Worm (Caenorhabditis elegans) whole organism, L4 larva: Measurements from ENCODE around the gene ckr-2.

Source experiments
- D1046.2 ChIP-seq: fragments of 200-800 bp; sonication (Bioruptor generic); IDR thresholded peaks from 2 replicates; pipeline ENCODE4 v1.3.6; 2022; ENCODE audit warnings: missing genetic modification characterization, missing compliant biosample characterization
- F10B5.3 ChIP-seq: sonication (generic microtip); optimal IDR thresholded peaks from 2 replicates; lab custom pipeline; 2016; ENCODE audit warnings: mild to moderate bottlenecking, missing genetic modification characterization, missing compliant biosample characterization
- Y5F2A.4 ChIP-seq: fragments of 200-800 bp; sonication (Bioruptor generic); optimal IDR thresholded peaks from 2 replicates; lab custom pipeline; 2018; ENCODE audit warnings: mild to moderate bottlenecking, missing genetic modification characterization, missing compliant biosample characterization
- ZK337.2 ChIP-seq: fragments of 200-800 bp; sonication (Bioruptor generic); IDR thresholded peaks from 2 replicates; pipeline ENCODE4 v1.3.6; 2022; ENCODE audit warnings: missing genetic modification reagents, missing genetic modification characterization, missing compliant biosample characterization
- aha-1 ChIP-seq: fragments of 150-350 bp; peaks from one replicate; lab custom pipeline; 2014; ENCODE audit warnings: missing biosample characterization, missing genetic modification characterization
- ceh-20 ChIP-seq: fragments of 200-800 bp; sonication (Bioruptor generic); IDR thresholded peaks from 2 replicates; pipeline ENCODE4 v1.3.6; 2022; ENCODE audit warnings: missing genetic modification reagents, missing genetic modification characterization, missing compliant biosample characterization
- ceh-28 ChIP-seq: fragments of 150-350 bp; optimal IDR thresholded peaks from 2 replicates; lab custom pipeline; 2014; ENCODE audit warnings: missing biosample characterization, missing genetic modification reagents, missing genetic modification characterization
- ceh-44 ChIP-seq: fragments of 200-800 bp; sonication (Bioruptor generic); IDR thresholded peaks from 2 replicates; pipeline ENCODE4 v1.3.6; 2022; ENCODE audit warnings: missing genetic modification reagents, missing genetic modification characterization, missing compliant biosample characterization
- daf-19 ChIP-seq: fragments of 200-800 bp; sonication (Bioruptor generic); conservative IDR thresholded peaks from 2 replicates; pipeline ENCODE4 v1.3.6; 2022; ENCODE audit warnings: missing genetic modification characterization, missing compliant biosample characterization
- dmd-9 ChIP-seq: fragments of 200-800 bp; sonication (Bioruptor generic); IDR thresholded peaks from 2 replicates; pipeline ENCODE4 v1.3.6; 2022; ENCODE audit warnings: missing genetic modification reagents, missing genetic modification characterization, missing compliant biosample characterization
- hif-1 ChIP-seq, 2 experiments: sonication (generic microtip); optimal IDR thresholded peaks; 2 replicates each; lab custom pipeline; 2016 to 2017; ENCODE audit warnings: missing compliant biosample characterization in 2 of 2, missing genetic modification characterization in 2 of 2, missing genetic modification reagents in 2 of 2, missing genotype in 2 of 2, mild to moderate bottlenecking in 1 of 2
- hlh-30 ChIP-seq: sonication (generic microtip); optimal IDR thresholded peaks from 2 replicates; lab custom pipeline; 2017; ENCODE audit warnings: antibody characterized with exemption, mild to moderate bottlenecking, missing genetic modification characterization, missing compliant biosample characterization; ENCODE audit not compliant: insufficient read depth
- jun-1 ChIP-seq: fragments of 150-350 bp; optimal IDR thresholded peaks from 2 replicates; lab custom pipeline; 2014; ENCODE audit warnings: missing biosample characterization, missing genetic modification reagents, missing genetic modification characterization
- lin-38 ChIP-seq: fragments of 200-800 bp; sonication (Bioruptor generic); IDR thresholded peaks from 2 replicates; pipeline ENCODE4 v1.3.6; 2022; ENCODE audit warnings: missing genetic modification reagents, missing genetic modification characterization, missing compliant biosample characterization
- lin-39 ChIP-seq: fragments of 150-350 bp; optimal IDR thresholded peaks from 2 replicates; lab custom pipeline; 2014; ENCODE audit warnings: missing biosample characterization, missing genetic modification reagents, missing genetic modification characterization
- lir-3 ChIP-seq: sonication (generic microtip); optimal IDR thresholded peaks from 2 replicates; lab custom pipeline; 2016; ENCODE audit warnings: mild to moderate bottlenecking, missing genetic modification characterization, missing compliant biosample characterization
- mep-1 ChIP-seq: fragments of 150-350 bp; sonication (generic microtip); optimal IDR thresholded peaks from 3 replicates; lab custom pipeline; 2014; ENCODE audit warnings: missing biosample characterization, missing genetic modification characterization
- mxl-2 ChIP-seq: fragments of 200-800 bp; sonication (Bioruptor generic); conservative IDR thresholded peaks from 2 replicates; pipeline ENCODE4 v1.3.6; 2022; ENCODE audit warnings: missing genetic modification reagents, missing genetic modification characterization, missing compliant biosample characterization
- mxl-3 ChIP-seq: fragments of 200-800 bp; sonication (Bioruptor generic); optimal IDR thresholded peaks from 2 replicates; lab custom pipeline; 2018; ENCODE audit warnings: mild to moderate bottlenecking, missing genetic modification characterization, missing compliant biosample characterization
- nhr-102 ChIP-seq: sonication (generic microtip); optimal IDR thresholded peaks from 2 replicates; lab custom pipeline; 2016; ENCODE audit warnings: mild to moderate bottlenecking, missing genetic modification characterization, moderate library complexity, missing compliant biosample characterization
- nhr-111 ChIP-seq: fragments of 200-800 bp; sonication (Bioruptor generic); optimal IDR thresholded peaks from 2 replicates; lab custom pipeline; 2018; ENCODE audit warnings: mild to moderate bottlenecking, missing genetic modification characterization, missing compliant biosample characterization
- nhr-237 ChIP-seq: sonication (generic microtip); optimal IDR thresholded peaks from 2 replicates; lab custom pipeline; 2017; ENCODE audit warnings: missing biosample characterization, missing genetic modification characterization
- nhr-25 ChIP-seq: sonication (generic microtip); optimal IDR thresholded peaks from 2 replicates; lab custom pipeline; 2017; ENCODE audit warnings: missing genetic modification characterization, mild to moderate bottlenecking, missing compliant biosample characterization, antibody characterized with exemption, moderate library complexity, borderline replicate concordance; ENCODE audit not compliant: insufficient read depth
- nhr-41 ChIP-seq: fragments of 200-800 bp; sonication (Bioruptor generic); IDR thresholded peaks from 2 replicates; pipeline ENCODE4 v1.3.6; 2022; ENCODE audit warnings: missing genetic modification reagents, missing genetic modification characterization, missing compliant biosample characterization
- nhr-77 ChIP-seq: fragments of 150-350 bp; optimal IDR thresholded peaks from 2 replicates; lab custom pipeline; 2014; ENCODE audit warnings: missing biosample characterization, missing genetic modification characterization
- sdz-12 ChIP-seq: fragments of 200-800 bp; sonication (Bioruptor generic); optimal IDR thresholded peaks from 2 replicates; lab custom pipeline; 2018; ENCODE audit warnings: mild to moderate bottlenecking, missing genetic modification characterization, missing compliant biosample characterization
- set-16 ChIP-seq: fragments of 200-800 bp; sonication (Bioruptor generic); IDR thresholded peaks from 2 replicates; pipeline ENCODE4 v1.3.6; 2022; ENCODE audit warnings: missing genetic modification reagents, missing genetic modification characterization, missing compliant biosample characterization
- skn-1 ChIP-seq: fragments of 150-350 bp; optimal IDR thresholded peaks from 2 replicates; lab custom pipeline; 2014; ENCODE audit warnings: missing biosample characterization, missing genetic modification characterization
- snpc-1.2 ChIP-seq: fragments of 200-800 bp; sonication (Bioruptor generic); IDR thresholded peaks from 2 replicates; pipeline ENCODE4 v1.3.6; 2022; ENCODE audit warnings: missing genetic modification reagents, missing genetic modification characterization, missing compliant biosample characterization
- spr-3 ChIP-seq: fragments of 200-800 bp; sonication (Bioruptor generic); optimal IDR thresholded peaks from 2 replicates; lab custom pipeline; 2018; ENCODE audit warnings: mild to moderate bottlenecking, missing genetic modification characterization, missing compliant biosample characterization
- unc-62 ChIP-seq, 3 experiments: fragments of 150-350 bp in 1 of 3; sonication (generic microtip); optimal IDR thresholded peaks in 2 of 3; peaks in 1 of 3; 1 replicate in 1 of 3; 2 replicates in 2 of 3; lab custom pipeline; 2014 to 2017; ENCODE audit warnings: missing biosample characterization in 3 of 3, missing genetic modification characterization in 3 of 3, missing genetic modification reagents in 3 of 3, missing genotype in 1 of 3
- zag-1 ChIP-seq: fragments of 150-350 bp; optimal IDR thresholded peaks from 2 replicates; lab custom pipeline; 2014; ENCODE audit warnings: missing biosample characterization, missing genetic modification characterization
- zfp-3 ChIP-seq: fragments of 200-800 bp; sonication (Bioruptor generic); conservative IDR thresholded peaks from 2 replicates; pipeline ENCODE4 v1.3.6; 2022; ENCODE audit warnings: missing genetic modification reagents, missing genetic modification characterization, missing compliant biosample characterization
- zip-11 ChIP-seq: fragments of 200-800 bp; sonication (Bioruptor generic); IDR thresholded peaks from 2 replicates; pipeline ENCODE4 v1.3.6; 2022; ENCODE audit warnings: missing genetic modification characterization, missing compliant biosample characterization

ckr-2 gene

ce11 chrIII:2030776-2031565 lies 9.6 kb upstream of the ckr-2 start (continued):
- TF ChIP-seq Y5F2A.4 (no peak), nhr-41 (GFP tag; lab: Robert Waterston, UW) (peak; percentile 63; the same call in 1 of the 2 replicates), lin-39 (tag; lab: Kevin White, UChicago) (no peak), zfp-3 (GFP tag; lab: Robert Waterston, UW) (0 out of 2 replicates have a peak, but pooled peaks have one; percentile 36), mxl-2 (GFP tag; lab: Robert Waterston, UW) (no peak), unc-62 (GFP tag; optimal IDR thresholded peaks at IDR 0.05 in 1 of 2; lab: Kevin White, UChicago) (no peak), unc-62 (tag; optimal IDR thresholded peaks at IDR 0.05; lab: Kevin White, UChicago) (no peak), ZK337.2 (GFP tag; lab: Robert Waterston, UW) (0 out of 2 replicates have a peak, but pooled peaks have one; percentile 24), hlh-30 (tag; lab: Kevin White, UChicago) (peak; percentile 1), skn-1 (tag; lab: Kevin White, UChicago) (no peak), nhr-102 (tag; lab: Kevin White, UChicago) (no peak), snpc-1.2 (GFP tag; lab: Robert Waterston, UW) (peak; percentile 58; the same call in 1 of the 2 replicates), zip-11 (GFP tag; lab: Robert Waterston, UW) (no peak), nhr-77 (tag; lab: Kevin White, UChicago) (no peak)

ce11 chrIII:2027517-2027916 lies 6.1 kb upstream of the ckr-2 start:
- no peak for TF ChIP-seq nhr-111 (GFP tag; lab: Kevin White, UChicago)
- TF ChIP-seq daf-19, result no peak
- TF ChIP-seq dmd-9, result no peak
- TF ChIP-seq unc-62 (GFP tag; optimal IDR thresholded peaks at IDR 0.05 in 1 of 2; lab: Kevin White, UChicago), result peak in 1 of 2 experiments; percentile 63
- no peak for TF ChIP-seq unc-62 (tag; optimal IDR thresholded peaks at IDR 0.05; lab: Kevin White, UChicago)
- TF ChIP-seq, all 104 proteins: peak for 1

- no peak for TF ChIP-seq D1046.2 (GFP tag; lab: Robert Waterston, UW)
- peak; percentile 85 for TF ChIP-seq aha-1 (tag; lab: Kevin White, UChicago)
- no peak for TF ChIP-seq sdz-12 (GFP tag; lab: Kevin White, UChicago)
- peak; percentile 87 for TF ChIP-seq ceh-28 (tag; lab: Kevin White, UChicago)
- no peak for TF ChIP-seq mep-1 (tag; lab: Kevin White, UChicago)
- no peak for TF ChIP-seq lin-38 (GFP tag; lab: Robert Waterston, UW)
These were observed 5.9 kb downstream of the ckr-2 start for ce11 chrIII:2015494-2015893.

ce11 chrIII:2013876-2014474 lies 7.4 kb downstream of the ckr-2 start:
- peak; percentile 96 for TF ChIP-seq ceh-28 (tag; lab: Kevin White, UChicago)

- TF ChIP-seq spr-3 (GFP tag; lab: Kevin White, UChicago) (no peak), zag-1 (no peak), lir-3 (tag; lab: Kevin White, UChicago) (no peak), D1046.2 (GFP tag; lab: Robert Waterston, UW) (0 out of 2 replicates have a peak, but pooled peaks have one; percentile 65), F10B5.3 (no peak), lin-38 (GFP tag; lab: Robert Waterston, UW) (no peak), ceh-28 (tag; lab: Kevin White, UChicago) (peak; percentile 77), nhr-102 (tag; lab: Kevin White, UChicago) (no peak), nhr-237 (no peak), jun-1 (tag; lab: Kevin White, UChicago) (no peak), nhr-25 (tag; lab: Kevin White, UChicago) (no peak), ceh-44 (no peak), ceh-20 (GFP tag; lab: Robert Waterston, UW) (no peak), hif-1 (tag; optimal IDR thresholded peaks at IDR 0.05; lab: Kevin White, UChicago) (no peak), mxl-3 (GFP tag; lab: Kevin White, UChicago) (no peak), set-16 (GFP tag; lab: Robert Waterston, UW) (peak; percentile 39), aha-1 (tag; lab: Kevin White, UChicago) (peak; percentile 69), snpc-1.2 (GFP tag; lab: Robert Waterston, UW) (no peak)
These were observed 8.1 kb downstream of the ckr-2 start for ce11 chrIII:2013156-2013854.
